Fruit fly (Drosophila melanogaster): Measurements from ENCODE around the gene Eip78C.

Gene Eip78C

DNA sequence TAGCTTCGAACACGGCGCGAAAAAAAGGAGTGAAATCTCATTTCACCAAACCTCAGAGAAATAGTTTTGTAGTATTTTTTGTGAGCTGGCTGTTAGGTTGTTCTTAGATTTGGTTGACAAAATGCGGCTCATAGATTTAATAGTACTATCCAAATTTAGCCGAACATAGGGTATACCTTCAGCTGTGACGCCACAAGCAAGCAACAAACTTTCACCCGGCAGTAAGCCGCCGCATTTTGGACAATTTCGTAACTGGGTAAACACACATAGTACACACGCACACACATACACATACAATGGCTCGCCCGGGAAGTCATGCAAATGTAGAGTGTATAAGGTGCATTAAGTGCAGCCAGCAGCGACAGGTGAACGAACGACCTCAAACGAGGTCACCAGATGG is 32.8 kb downstream of the Eip78C start (continued):
- no peak for TF ChIP-seq Trl (optimal IDR thresholded peaks at IDR 0.05)
- no peak for TF ChIP-seq Trl (GFP tag; optimal IDR thresholded peaks at IDR 0.05)
- TF ChIP-seq Six4 (GFP tag; optimal IDR thresholded peaks at IDR 0.05), result no peak
- peak; percentile 18 for TF ChIP-seq CG18262 (tag; optimal IDR thresholded peaks at IDR 0.05)
- TF ChIP-seq scrt (GFP tag; optimal IDR thresholded peaks at IDR 0.05), result no peak
- TF ChIP-seq Hr78 (GFP tag; optimal IDR thresholded peaks at IDR 0.05), result peak in 1 of 2 experiments; percentile 71
- TF ChIP-seq sens (GFP tag), result peak; percentile 86
- 0 out of 2 replicates have a peak, but pooled peaks have one; percentile 14 for TF ChIP-seq wor (GFP tag; IDR thresholded peaks at IDR 0.05)
- no peak for TF ChIP-seq BtbVII (GFP tag; optimal IDR thresholded peaks at IDR 0.05)
- no peak for TF ChIP-seq MBD-R2 (GFP tag; IDR thresholded peaks at IDR 0.05)
- no peak for TF ChIP-seq psq (GFP tag; optimal IDR thresholded peaks at IDR 0.05)
- no peak for TF ChIP-seq Stat92E (GFP tag; optimal IDR thresholded peaks at IDR 0.05)
- TF ChIP-seq Usf (GFP tag; optimal IDR thresholded peaks at IDR 0.05), result no peak
- no peak for TF ChIP-seq CG9932 (GFP tag; IDR thresholded peaks at IDR 0.05)
- no peak for TF ChIP-seq CG10274 (GFP tag; optimal IDR thresholded peaks at IDR 0.05)
- no peak for TF ChIP-seq CG8359 (GFP tag; optimal IDR thresholded peaks at IDR 0.05; ENCODE audit: borderline replicate concordance)
- no peak for TF ChIP-seq Hr51 (GFP tag; optimal IDR thresholded peaks at IDR 0.05)
- TF ChIP-seq CG16815 (GFP tag; optimal IDR thresholded peaks at IDR 0.05), result no peak
- TF ChIP-seq Antp (GFP tag; optimal IDR thresholded peaks at IDR 0.05), result no peak
- no peak for TF ChIP-seq vvl (GFP tag; IDR thresholded peaks at IDR 0.05)
- TF ChIP-seq Oaz (GFP tag; IDR thresholded peaks at IDR 0.05), result no peak
- TF ChIP-seq CG10147 (GFP tag; optimal IDR thresholded peaks at IDR 0.05), result no peak
- TF ChIP-seq ranshi (GFP tag; IDR thresholded peaks at IDR 0.05), result no peak
- peak; percentile 38 for TF ChIP-seq gem (tag; optimal IDR thresholded peaks at IDR 0.05)
- TF ChIP-seq E2f2 (GFP tag; IDR thresholded peaks at IDR 0.05), result no peak
- TF ChIP-seq CG6813 (GFP tag; optimal IDR thresholded peaks at IDR 0.05), result no peak
- TF ChIP-seq ab (GFP tag; optimal IDR thresholded peaks at IDR 0.05), result no peak
- no peak for TF ChIP-seq odd (GFP tag; optimal IDR thresholded peaks at IDR 0.05)
- TF ChIP-seq prd (optimal IDR thresholded peaks at IDR 0.05), result no peak
- TF ChIP-seq prd (GFP tag; IDR thresholded peaks at IDR 0.05), result no peak; the same call in 2 of the 3 replicates
- peak; percentile 19 for TF ChIP-seq CG12219 (GFP tag; optimal IDR thresholded peaks at IDR 0.05)
- TF ChIP-seq lilli (GFP tag; optimal IDR thresholded peaks at IDR 0.05), result no peak
- TF ChIP-seq CG17328 (GFP tag; IDR thresholded peaks at IDR 0.05), result 0 out of 2 replicates have a peak, but pooled peaks have one; percentile 4
- TF ChIP-seq oc (tag; optimal IDR thresholded peaks at IDR 0.05), result peak; percentile 37
- TF ChIP-seq CG9817 (tag; optimal IDR thresholded peaks at IDR 0.05), result no peak
- peak; percentile 57 for TF ChIP-seq CG1603 (tag; optimal IDR thresholded peaks at IDR 0.05)
- TF ChIP-seq mirr (GFP tag; optimal IDR thresholded peaks at IDR 0.05), result no peak
- TF ChIP-seq Taf1 (GFP tag; IDR thresholded peaks at IDR 0.05), result no peak
- TF ChIP-seq Spps (tag; optimal IDR thresholded peaks at IDR 0.05), result no peak
- TF ChIP-seq her (GFP tag; optimal IDR thresholded peaks at IDR 0.05), result no peak
- TF ChIP-seq HHEX (GFP tag; optimal IDR thresholded peaks at IDR 0.05), result no peak
- TF ChIP-seq CG4328 (GFP tag; optimal IDR thresholded peaks at IDR 0.05), result no peak
- no peak for TF ChIP-seq CG16779 (GFP tag; IDR thresholded peaks at IDR 0.05)
- no peak for TF ChIP-seq twi (tag; optimal IDR thresholded peaks at IDR 0.05)
- no peak for TF ChIP-seq dpn (GFP tag; optimal IDR thresholded peaks at IDR 0.05)
- TF ChIP-seq sna (GFP tag; IDR thresholded peaks at IDR 0.05; ENCODE audit: partially characterized antibody), result no peak
- no peak for TF ChIP-seq Dad (GFP tag; optimal IDR thresholded peaks at IDR 0.05)
- peak; percentile 9 for TF ChIP-seq CG6654 (GFP tag; optimal IDR thresholded peaks at IDR 0.05)
- TF ChIP-seq exex (tag; optimal IDR thresholded peaks at IDR 0.05), result no peak
- no peak for TF ChIP-seq CG1792 (GFP tag; optimal IDR thresholded peaks at IDR 0.05)
- TF ChIP-seq cwo (GFP tag; optimal IDR thresholded peaks at IDR 0.05), result no peak

All from whole organism, embryonic.